Worm (Caenorhabditis elegans) whole organism, late embryonic: ENCODE data around the gene clec-71.

ENCODE experiments used
- ceh-14 ChIP-seq: sonication (generic microtip); optimal IDR thresholded peaks from 2 replicates; lab custom pipeline; 2016; ENCODE audit warnings: missing genotype, missing genetic modification characterization, missing compliant biosample characterization
- ceh-22 ChIP-seq: sonication (generic microtip); optimal IDR thresholded peaks from 2 replicates; lab custom pipeline; 2017; ENCODE audit warnings: missing biosample characterization, missing genetic modification characterization
- ceh-30 ChIP-seq: fragments of 150-350 bp; optimal IDR thresholded peaks from 2 replicates; lab custom pipeline; 2014; ENCODE audit warnings: missing biosample characterization, missing genetic modification characterization

DNA sequence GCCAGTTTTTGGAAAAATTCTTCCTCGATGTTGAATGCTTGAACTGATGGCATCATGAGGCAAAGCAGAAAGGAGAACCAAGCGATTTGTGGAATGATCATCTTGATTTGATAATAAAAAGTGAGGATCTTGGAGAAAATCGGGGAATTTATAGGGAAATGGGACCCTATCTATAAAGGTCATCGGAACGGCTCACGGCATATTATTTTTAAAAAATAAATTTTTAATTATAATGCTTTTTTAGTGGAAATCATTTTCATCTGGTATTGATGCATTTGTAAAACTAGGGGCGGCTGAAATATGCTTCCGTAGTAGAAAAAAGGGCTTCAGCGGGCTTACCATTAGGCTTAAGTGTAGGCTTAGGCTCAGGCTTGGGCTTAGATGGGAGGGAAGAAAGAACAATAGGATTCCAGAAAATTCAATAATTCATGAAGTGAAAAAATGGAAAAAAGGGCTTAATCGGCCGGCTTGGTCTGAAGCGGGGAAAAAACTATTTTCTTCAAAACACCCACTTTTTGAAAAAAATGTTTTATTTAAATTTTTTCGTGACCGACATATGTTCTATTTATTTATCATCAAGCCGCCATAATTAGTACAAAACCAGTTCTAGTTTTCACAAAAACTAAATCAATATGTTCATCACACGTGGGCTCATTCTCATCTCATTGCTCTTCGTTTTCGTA lies 29.6 kb upstream of the clec-71 start, which contains the start of the genes F56D6.22 and F56D6.12:
- TF ChIP-seq ceh-22 (no peak), ceh-14 (tag; lab: Kevin White, UChicago) (no peak), ceh-30 (tag; lab: Kevin White, UChicago) (no peak)
